Worm (Caenorhabditis elegans) whole organism, L4/young adult: Measurements from ENCODE around the gene K08H2.10.

Experiments
- W03F9.2 ChIP-seq: fragments of 150-350 bp; optimal IDR thresholded peaks from 2 replicates; lab custom pipeline; 2014; ENCODE audit warnings: missing biosample characterization, missing genetic modification characterization
- dao-5 ChIP-seq: sonication (generic microtip); optimal IDR thresholded peaks from 2 replicates; lab custom pipeline; 2016; ENCODE audit warnings: missing genotype, missing genetic modification characterization, moderate library complexity, missing compliant biosample characterization
- him-1 ChIP-seq: sonication (generic microtip); optimal IDR thresholded peaks from 2 replicates; lab custom pipeline; 2016; ENCODE audit warnings: missing genotype, missing genetic modification reagents, missing genetic modification characterization, missing compliant biosample characterization

K08H2.10 gene

ce11 chrX:13264550-13264949 lies 6.9 kb downstream of the K08H2.10 start:
- TF ChIP-seq dao-5 (tag; lab: Kevin White, UChicago) (peak; percentile 77), W03F9.2 (no peak), him-1 (peak; percentile 68)

ce11 chrX:13267230-13267629 lies 9.6 kb downstream of the K08H2.10 start, which contains the start of gene cyp-14A1:
Gene cyp-14A1, minus strand, starts transcription at chrX:13267355.
- TF ChIP-seq dao-5 (tag; lab: Kevin White, UChicago) (no peak), W03F9.2 (no peak), him-1 (no peak)

ce11 chrX:13269586-13269985 lies 12.0 kb downstream of the K08H2.10 start, which contains the start of gene cyp-14A2:
Gene cyp-14A2, minus strand, starts transcription at chrX:13269686.
- no peak for TF ChIP-seq him-1
- no peak for TF ChIP-seq W03F9.2
- TF ChIP-seq dao-5 (tag; lab: Kevin White, UChicago) = no peak

DNA sequence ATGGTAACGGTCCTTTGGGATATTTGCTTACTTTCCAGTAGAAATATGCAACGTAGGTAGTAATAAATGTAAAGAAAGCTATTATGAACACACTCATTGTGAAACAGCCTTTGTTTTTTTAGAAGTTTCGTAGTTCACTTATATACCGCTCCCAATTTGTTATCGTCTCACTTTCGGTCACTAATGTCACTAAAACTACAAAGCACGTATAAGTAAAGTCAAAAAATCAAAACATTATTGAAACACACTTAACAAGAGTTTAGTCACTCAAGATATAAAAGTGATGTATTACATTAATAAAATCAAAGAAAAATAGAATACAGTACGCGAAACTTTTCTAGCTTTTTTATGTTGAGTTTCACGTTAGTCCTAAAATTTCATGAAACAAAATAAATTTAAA lies 16.5 kb downstream of the K08H2.10 start, which contains the start of gene cyp-14A3:
Gene cyp-14A3 (minus strand): TSS at position 101 of the 400 bp plus-strand sequence.
- TF ChIP-seq him-1 (no peak), W03F9.2 (no peak), dao-5 (tag; lab: Kevin White, UChicago) (no peak)

ce11 chrX:13278876-13279275 lies 21.3 kb downstream of the K08H2.10 start, which contains the start of gene phf-33:
Gene phf-33, minus strand, starts transcription at chrX:13278976.
- TF ChIP-seq dao-5 (tag; lab: Kevin White, UChicago) = no peak
- no peak for TF ChIP-seq him-1
- no peak for TF ChIP-seq W03F9.2

DNA sequence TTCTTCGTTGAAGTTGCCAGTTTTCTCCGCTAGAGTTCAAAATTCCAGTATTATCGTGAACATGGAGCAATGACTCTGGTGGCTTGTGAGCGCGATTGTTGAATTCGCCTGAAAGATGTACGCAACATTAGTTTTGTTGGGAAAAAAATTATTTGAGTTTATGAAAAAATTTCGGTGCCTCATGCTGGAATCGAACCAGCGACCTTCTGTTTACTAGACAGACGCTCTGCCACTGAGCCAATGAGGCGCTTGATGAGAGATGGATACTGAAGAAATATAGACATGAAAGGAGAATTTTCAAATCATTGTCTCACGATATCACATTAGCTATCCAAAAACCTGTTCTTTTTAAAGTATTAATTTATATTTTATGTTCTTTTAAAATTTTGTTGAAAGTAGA lies 25.9 kb downstream of the K08H2.10 start:
- TF ChIP-seq W03F9.2 = no peak
- TF ChIP-seq him-1 = no peak
- no peak for TF ChIP-seq dao-5 (tag; lab: Kevin White, UChicago)

- TF ChIP-seq dao-5 (tag; lab: Kevin White, UChicago) (no peak), W03F9.2 (no peak), him-1 (no peak)
Observed at ce11 chrX:13284091-13284490, 26.5 kb downstream of the K08H2.10 start, which contains the start of gene cyp-14A4. Gene cyp-14A4, minus strand, starts transcription at chrX:13284197.

DNA sequence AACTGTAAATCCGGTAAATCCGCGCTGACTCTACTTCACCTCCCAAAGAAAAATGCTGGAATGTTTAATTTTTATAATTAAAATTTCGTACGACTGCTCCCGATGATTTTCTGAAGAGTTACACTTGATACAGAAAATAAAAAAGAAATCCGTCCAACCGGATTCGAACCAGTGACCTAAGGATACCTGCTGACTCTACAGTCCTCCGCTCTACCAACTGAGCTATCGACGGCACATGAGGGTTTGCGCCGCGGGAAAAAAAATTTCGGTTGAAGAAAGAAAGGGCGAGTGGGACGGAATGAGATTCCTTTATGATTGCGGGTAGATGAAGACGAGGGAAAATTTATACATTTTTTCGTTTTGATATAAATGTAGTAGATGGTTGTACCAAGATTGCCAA lies 27.0 kb downstream of the K08H2.10 start:
- no peak for TF ChIP-seq W03F9.2
- no peak for TF ChIP-seq dao-5 (tag; lab: Kevin White, UChicago)
- no peak for TF ChIP-seq him-1

ce11 chrX:13286533-13286932 lies 28.9 kb downstream of the K08H2.10 start, which contains the start of gene R04D3.2:
Gene R04D3.2, minus strand, starts transcription at chrX:13286633.
- TF ChIP-seq dao-5 (tag; lab: Kevin White, UChicago) (no peak), him-1 (no peak), W03F9.2 (no peak)

DNA sequence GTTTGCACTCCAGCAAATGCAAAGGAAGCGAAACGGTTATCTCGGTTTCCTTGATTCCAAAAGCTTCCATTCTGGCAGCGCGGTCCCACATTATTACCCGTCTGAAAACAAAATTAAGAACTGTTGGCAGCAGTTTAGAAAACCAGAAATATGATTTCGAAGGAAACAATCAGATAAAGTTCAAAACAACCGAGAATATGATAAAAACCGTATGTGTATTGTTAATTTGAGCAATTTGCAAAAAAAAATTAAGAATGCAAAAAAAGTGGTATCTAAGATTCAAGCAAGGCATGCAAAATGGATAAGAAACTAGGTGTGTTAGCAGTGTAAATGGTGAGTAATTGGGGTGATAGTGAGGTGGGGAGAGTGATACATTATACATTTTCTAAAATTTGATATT lies 31.1 kb downstream of the K08H2.10 start, which contains the start of gene R04D3.4:
Gene R04D3.4 (minus strand): TSS at position 101 of the 400 bp plus-strand sequence.
- TF ChIP-seq W03F9.2 (no peak), him-1 (no peak), dao-5 (tag; lab: Kevin White, UChicago) (no peak)

- TF ChIP-seq dao-5 (tag; lab: Kevin White, UChicago) = no peak
- TF ChIP-seq him-1 = no peak
- TF ChIP-seq W03F9.2 = no peak
Observed at ce11 chrX:13290531-13290930, 32.9 kb downstream of the K08H2.10 start, which contains the start of gene R04D3.3. Gene R04D3.3, minus strand, starts transcription at chrX:13290631.

- no peak for TF ChIP-seq dao-5 (tag; lab: Kevin White, UChicago)
- TF ChIP-seq him-1 = no peak
- TF ChIP-seq W03F9.2 = no peak
Observed at ce11 chrX:13291506-13291905, 33.9 kb downstream of the K08H2.10 start, which contains the start of gene srd-38. Gene srd-38, plus strand, starts transcription at chrX:13291806.

ce11 chrX:13293023-13293422 lies 35.4 kb downstream of the K08H2.10 start:
- TF ChIP-seq W03F9.2 (no peak), him-1 (no peak), dao-5 (tag; lab: Kevin White, UChicago) (no peak)

DNA sequence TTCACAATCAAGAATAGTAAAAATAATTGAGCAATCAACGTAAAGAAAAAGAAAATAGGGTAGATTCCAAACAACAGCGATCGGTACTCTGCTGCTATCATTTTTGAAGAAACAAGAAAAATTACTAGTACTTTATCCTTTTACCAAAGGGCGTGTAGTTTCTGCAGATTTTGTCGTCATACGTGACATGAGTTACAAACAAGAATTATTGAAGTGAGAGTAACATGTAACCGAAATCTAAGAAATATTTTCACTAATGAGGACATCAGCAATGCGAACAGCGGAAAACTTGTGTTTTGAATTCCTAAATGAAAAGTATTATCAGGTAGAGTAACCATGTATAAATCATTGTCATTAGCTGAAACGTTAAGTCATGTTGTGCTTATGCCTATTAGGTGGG lies 37.1 kb downstream of the K08H2.10 start, which contains the start of gene srd-36:
Gene srd-36 (minus strand): TSS at position 101 of the 400 bp plus-strand sequence.
- no peak for TF ChIP-seq him-1
- no peak for TF ChIP-seq W03F9.2
- TF ChIP-seq dao-5 (tag; lab: Kevin White, UChicago) = no peak

ce11 chrX:13300503-13300902 lies 42.9 kb downstream of the K08H2.10 start, which contains the start of gene srd-39:
Gene srd-39, minus strand, starts transcription at chrX:13300603.
- no peak for TF ChIP-seq W03F9.2
- no peak for TF ChIP-seq dao-5 (tag; lab: Kevin White, UChicago)

ce11 chrX:13303357-13303756 lies 45.8 kb downstream of the K08H2.10 start, which contains the start of gene srd-42:
Gene srd-42, minus strand, starts transcription at chrX:13303457.
- TF ChIP-seq dao-5 (tag; lab: Kevin White, UChicago) (no peak), him-1 (no peak), W03F9.2 (no peak)
